Worm (Caenorhabditis elegans): Measurements from ENCODE around the gene R09A1.3.

The R09A1.3 gene

DNA sequence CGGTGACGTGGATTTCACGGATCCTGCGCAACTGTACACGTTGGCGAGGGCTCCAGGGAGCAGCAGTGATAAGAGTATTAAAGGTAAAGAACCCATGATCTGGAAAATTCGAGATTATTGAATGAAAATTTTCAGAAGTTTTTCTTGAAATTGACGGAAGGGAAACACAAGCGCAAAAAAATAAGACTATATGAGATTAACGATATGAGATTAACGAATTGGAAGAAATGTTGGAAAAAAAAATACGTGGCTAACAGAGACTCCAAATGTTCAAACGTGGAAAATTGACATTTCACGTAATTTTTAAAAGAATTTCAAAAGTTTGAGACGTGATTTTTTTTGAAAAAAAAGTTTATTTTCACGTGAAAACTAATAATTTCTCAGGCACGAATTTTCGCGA lies 21.6 kb upstream of the R09A1.3 start, which contains the start of gene nra-4:
nra-4 (minus strand) TSS at position 101 of the 400 bp plus-strand sequence.
- no peak for TF ChIP-seq tab-1 (GFP tag; IDR thresholded peaks at IDR 0.05)
- TF ChIP-seq med-1 (GFP tag; optimal IDR thresholded peaks at IDR 0.05; ENCODE audit: insufficient read depth), result no peak
- no peak for TF ChIP-seq T22C8.4 (GFP tag; IDR thresholded peaks at IDR 0.05)
- no peak for TF ChIP-seq ztf-23 (GFP tag; IDR thresholded peaks at IDR 0.05)
- TF ChIP-seq klf-2 (GFP tag; conservative IDR thresholded peaks at IDR 0.05), result no peak
- no peak for TF ChIP-seq cog-1 (tag; optimal IDR thresholded peaks at IDR 0.05)
- TF ChIP-seq ref-1 (GFP tag; conservative IDR thresholded peaks at IDR 0.05), result no peak
- no peak for TF ChIP-seq ztf-29 (GFP tag; IDR thresholded peaks at IDR 0.05)
- no peak for TF ChIP-seq flt-1 (GFP tag; IDR thresholded peaks at IDR 0.05)

DNA sequence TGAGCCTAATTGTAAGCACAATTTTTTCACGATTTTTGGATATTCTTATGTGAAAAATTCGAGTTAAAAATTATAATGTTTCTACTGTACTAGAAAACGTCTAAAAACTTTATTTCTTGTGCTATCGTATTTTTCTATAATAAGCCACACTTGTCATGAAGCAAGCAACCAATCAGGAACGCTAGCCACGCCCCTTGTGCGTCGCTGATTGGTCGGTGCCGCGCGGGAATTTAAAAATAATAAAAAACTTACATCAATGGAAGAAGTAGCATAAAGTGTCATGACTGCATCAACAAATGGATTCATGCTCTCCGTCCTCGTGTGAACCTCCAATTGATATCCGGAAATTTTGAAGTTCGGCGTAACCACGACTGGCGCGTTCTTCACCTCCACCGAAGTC lies 20.4 kb upstream of the R09A1.3 start:
- TF ChIP-seq T22C8.4 (GFP tag; IDR thresholded peaks at IDR 0.05) (no peak), flt-1 (GFP tag; IDR thresholded peaks at IDR 0.05) (no peak), med-1 (GFP tag; optimal IDR thresholded peaks at IDR 0.05; ENCODE audit: insufficient read depth) (no peak), klf-2 (GFP tag; conservative IDR thresholded peaks at IDR 0.05) (no peak), ref-1 (GFP tag; conservative IDR thresholded peaks at IDR 0.05) (no peak), ztf-29 (GFP tag; IDR thresholded peaks at IDR 0.05) (no peak), tab-1 (GFP tag; IDR thresholded peaks at IDR 0.05) (no peak), ztf-23 (GFP tag; IDR thresholded peaks at IDR 0.05) (no peak), cog-1 (tag; optimal IDR thresholded peaks at IDR 0.05) (no peak)

DNA sequence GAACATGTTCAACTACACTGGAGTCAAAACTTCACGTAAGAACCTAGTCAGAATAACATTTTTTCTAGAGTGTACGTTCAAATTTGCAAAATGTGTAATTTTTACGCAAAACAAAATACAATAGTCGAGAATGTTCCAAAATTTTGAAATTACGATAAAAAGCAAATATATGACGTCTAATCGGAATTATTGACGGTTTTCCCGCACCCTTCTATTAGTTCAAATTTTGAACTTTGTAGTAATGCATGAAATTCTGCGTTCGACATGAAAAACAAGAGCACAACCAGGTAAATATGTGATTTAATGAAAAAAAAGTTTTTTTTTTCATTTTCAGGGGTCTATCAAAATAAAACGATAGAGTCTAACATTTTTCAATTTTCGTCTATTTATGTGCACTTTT lies 11.2 kb upstream of the R09A1.3 start:
- no peak for TF ChIP-seq T22C8.4 (GFP tag; IDR thresholded peaks at IDR 0.05)
- no peak for TF ChIP-seq ztf-29 (GFP tag; IDR thresholded peaks at IDR 0.05)
- TF ChIP-seq ztf-23 (GFP tag; IDR thresholded peaks at IDR 0.05), result no peak
- TF ChIP-seq ref-1 (GFP tag; conservative IDR thresholded peaks at IDR 0.05), result no peak
- no peak for TF ChIP-seq klf-2 (GFP tag; conservative IDR thresholded peaks at IDR 0.05)
- no peak for TF ChIP-seq flt-1 (GFP tag; IDR thresholded peaks at IDR 0.05)
- no peak for TF ChIP-seq cog-1 (tag; optimal IDR thresholded peaks at IDR 0.05)
- no peak for TF ChIP-seq tab-1 (GFP tag; IDR thresholded peaks at IDR 0.05)
- TF ChIP-seq med-1 (GFP tag; optimal IDR thresholded peaks at IDR 0.05; ENCODE audit: insufficient read depth), result no peak

DNA sequence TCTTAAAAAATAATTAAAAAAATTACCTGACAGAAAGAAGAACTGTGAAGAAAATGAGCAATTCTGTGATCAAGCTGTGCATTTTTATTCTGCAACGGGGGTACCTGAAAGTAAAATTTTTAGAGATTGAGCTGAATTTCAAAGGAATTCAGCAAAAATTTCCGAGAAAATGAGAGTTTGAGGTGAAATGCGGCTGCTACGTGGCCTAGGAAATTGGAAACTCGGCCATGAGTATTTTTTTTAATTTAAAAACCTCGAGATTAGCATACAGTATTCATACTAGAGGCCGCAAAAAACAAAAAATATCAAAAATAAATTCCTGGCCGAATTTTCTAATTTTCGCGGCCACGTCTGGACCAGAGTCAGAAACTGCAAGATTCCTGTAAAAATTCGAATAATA lies 6.4 kb upstream of the R09A1.3 start, which contains the start of gene flp-34:
flp-34 (minus strand) TSS at position 101 of the 400 bp plus-strand sequence.
- TF ChIP-seq flt-1 (GFP tag; IDR thresholded peaks at IDR 0.05) (no peak), med-1 (GFP tag; optimal IDR thresholded peaks at IDR 0.05; ENCODE audit: insufficient read depth) (no peak), ref-1 (GFP tag; conservative IDR thresholded peaks at IDR 0.05) (no peak), ztf-23 (GFP tag; IDR thresholded peaks at IDR 0.05) (no peak), klf-2 (GFP tag; conservative IDR thresholded peaks at IDR 0.05) (no peak), cog-1 (tag; optimal IDR thresholded peaks at IDR 0.05) (no peak), ztf-29 (GFP tag; IDR thresholded peaks at IDR 0.05) (no peak), tab-1 (GFP tag; IDR thresholded peaks at IDR 0.05) (no peak)

DNA sequence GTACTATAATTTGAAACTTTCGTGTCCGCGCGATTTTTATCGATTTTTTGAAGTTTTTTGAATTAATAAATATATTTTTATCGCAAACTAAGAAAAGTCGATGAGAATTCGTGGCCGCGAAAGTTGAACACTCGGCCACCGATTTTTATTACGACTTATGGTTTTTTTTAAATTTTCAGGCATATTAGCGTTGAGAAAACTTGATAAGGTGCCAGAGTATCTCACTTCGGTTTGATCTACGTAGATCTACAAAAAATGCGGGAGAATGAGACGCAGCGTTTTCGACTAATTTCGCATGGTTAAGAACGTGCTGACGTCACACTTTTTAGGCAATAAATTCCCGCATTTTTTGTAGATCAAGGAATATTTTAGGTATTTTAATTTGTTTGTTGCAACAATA lies 3.5 kb downstream of the R09A1.3 start, which contains the start of gene pei-2:
pei-2 (minus strand) TSS at position 101 of the 400 bp plus-strand sequence.
- TF ChIP-seq ztf-23 (GFP tag; IDR thresholded peaks at IDR 0.05), result no peak
- no peak for TF ChIP-seq ref-1 (GFP tag; conservative IDR thresholded peaks at IDR 0.05)
- TF ChIP-seq T22C8.4 (GFP tag; IDR thresholded peaks at IDR 0.05), result no peak
- TF ChIP-seq med-1 (GFP tag; optimal IDR thresholded peaks at IDR 0.05; ENCODE audit: insufficient read depth), result no peak
- TF ChIP-seq klf-2 (GFP tag; conservative IDR thresholded peaks at IDR 0.05), result no peak
- no peak for TF ChIP-seq tab-1 (GFP tag; IDR thresholded peaks at IDR 0.05)
- no peak for TF ChIP-seq ztf-29 (GFP tag; IDR thresholded peaks at IDR 0.05)
- no peak for TF ChIP-seq cog-1 (tag; optimal IDR thresholded peaks at IDR 0.05)
- TF ChIP-seq flt-1 (GFP tag; IDR thresholded peaks at IDR 0.05), result no peak

DNA sequence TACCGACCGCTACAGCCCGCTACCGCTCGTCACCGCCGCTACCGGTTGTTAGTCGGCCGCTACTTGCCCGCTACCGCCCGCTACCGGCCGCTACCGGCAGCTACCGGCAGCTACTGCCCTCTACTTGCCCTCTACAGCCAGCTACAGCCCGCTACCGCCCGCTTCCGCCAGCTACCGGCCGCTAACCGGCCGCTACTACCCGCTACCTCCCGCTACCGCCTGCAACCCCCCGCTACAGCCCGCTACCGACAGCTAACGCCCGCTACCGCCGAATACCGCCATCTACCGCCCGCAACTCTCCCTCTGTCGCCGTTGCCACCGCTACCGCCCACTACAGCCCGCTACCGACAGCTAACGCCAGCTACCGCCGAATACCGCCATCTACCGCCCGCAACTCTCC lies 5.4 kb downstream of the R09A1.3 start:
- TF ChIP-seq ztf-29 (GFP tag; IDR thresholded peaks at IDR 0.05) (no peak), tab-1 (GFP tag; IDR thresholded peaks at IDR 0.05) (no peak), flt-1 (GFP tag; IDR thresholded peaks at IDR 0.05) (no peak), med-1 (GFP tag; optimal IDR thresholded peaks at IDR 0.05; ENCODE audit: insufficient read depth) (no peak), T22C8.4 (GFP tag; IDR thresholded peaks at IDR 0.05) (no peak)

DNA sequence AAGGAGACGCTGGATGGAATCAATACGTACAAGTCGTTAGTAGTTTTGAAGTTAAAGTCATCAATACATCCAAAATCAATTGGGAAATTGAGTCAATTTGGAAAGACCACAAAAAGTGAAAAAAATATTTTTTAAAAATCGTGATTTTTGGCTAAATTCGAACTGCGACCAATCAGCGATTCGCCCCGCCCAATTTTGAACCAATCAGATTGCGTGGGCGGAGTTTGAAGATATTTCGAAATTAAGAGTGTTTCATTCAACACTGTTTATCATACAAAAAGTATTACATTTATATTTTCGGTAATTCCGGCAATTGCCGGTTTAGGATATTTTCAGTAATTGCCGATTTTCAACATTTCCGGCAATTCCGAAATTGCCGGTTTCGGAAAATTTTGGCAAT lies 9.7 kb downstream of the R09A1.3 start:
- TF ChIP-seq tab-1 (GFP tag; IDR thresholded peaks at IDR 0.05), result no peak
- TF ChIP-seq ztf-29 (GFP tag; IDR thresholded peaks at IDR 0.05), result no peak
- no peak for TF ChIP-seq cog-1 (tag; optimal IDR thresholded peaks at IDR 0.05)
- no peak for TF ChIP-seq ref-1 (GFP tag; conservative IDR thresholded peaks at IDR 0.05)
- no peak for TF ChIP-seq T22C8.4 (GFP tag; IDR thresholded peaks at IDR 0.05)
- TF ChIP-seq med-1 (GFP tag; optimal IDR thresholded peaks at IDR 0.05; ENCODE audit: insufficient read depth), result no peak
- no peak for TF ChIP-seq flt-1 (GFP tag; IDR thresholded peaks at IDR 0.05)
- TF ChIP-seq klf-2 (GFP tag; conservative IDR thresholded peaks at IDR 0.05), result no peak
- TF ChIP-seq ztf-23 (GFP tag; IDR thresholded peaks at IDR 0.05), result no peak

DNA sequence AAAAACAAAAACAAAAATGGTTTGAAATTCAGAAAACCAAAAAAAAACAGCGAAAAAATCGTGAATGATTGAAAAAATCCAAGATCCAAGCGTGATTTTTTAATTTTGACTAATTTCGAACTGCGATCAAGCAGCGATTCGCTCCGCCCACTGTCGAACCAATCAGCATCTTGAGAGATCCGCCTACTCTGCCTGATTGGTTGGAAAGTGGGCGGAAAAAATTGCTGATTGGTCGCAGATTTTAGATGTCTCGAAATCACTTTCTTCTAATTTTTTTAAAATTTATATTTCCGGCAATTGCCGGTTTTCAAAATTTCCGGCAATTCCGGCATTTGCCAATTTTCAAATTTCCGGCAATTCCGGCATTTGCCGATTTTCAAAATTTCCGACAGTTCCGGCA lies 11.7 kb downstream of the R09A1.3 start:
- no peak for TF ChIP-seq ztf-29 (GFP tag; IDR thresholded peaks at IDR 0.05)
- TF ChIP-seq ref-1 (GFP tag; conservative IDR thresholded peaks at IDR 0.05), result no peak
- no peak for TF ChIP-seq ztf-23 (GFP tag; IDR thresholded peaks at IDR 0.05)
- TF ChIP-seq flt-1 (GFP tag; IDR thresholded peaks at IDR 0.05), result no peak
- no peak for TF ChIP-seq tab-1 (GFP tag; IDR thresholded peaks at IDR 0.05)
- TF ChIP-seq cog-1 (tag; optimal IDR thresholded peaks at IDR 0.05), result no peak
- no peak for TF ChIP-seq med-1 (GFP tag; optimal IDR thresholded peaks at IDR 0.05; ENCODE audit: insufficient read depth)
- TF ChIP-seq T22C8.4 (GFP tag; IDR thresholded peaks at IDR 0.05), result no peak
- no peak for TF ChIP-seq klf-2 (GFP tag; conservative IDR thresholded peaks at IDR 0.05)

DNA sequence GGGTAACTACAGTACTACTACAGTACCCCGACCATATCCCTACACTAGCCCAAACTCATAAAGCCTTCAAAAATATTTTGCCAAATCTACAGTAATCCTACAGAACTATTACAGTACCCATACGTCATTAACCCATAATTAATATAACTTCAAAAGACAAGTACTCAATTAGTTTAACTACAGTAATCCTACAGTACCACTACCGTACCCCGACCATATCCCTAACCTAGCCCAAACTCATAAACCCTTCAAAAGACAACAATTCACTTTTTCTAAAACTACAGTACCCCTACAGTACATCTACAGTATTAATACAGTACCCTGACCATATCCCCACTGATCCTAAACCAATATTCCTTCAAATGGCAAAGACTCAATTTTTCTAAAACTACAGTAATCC lies 13.2 kb downstream of the R09A1.3 start:
- TF ChIP-seq ztf-29 (GFP tag; IDR thresholded peaks at IDR 0.05) (no peak), ref-1 (GFP tag; conservative IDR thresholded peaks at IDR 0.05) (no peak), tab-1 (GFP tag; IDR thresholded peaks at IDR 0.05) (no peak), klf-2 (GFP tag; conservative IDR thresholded peaks at IDR 0.05) (no peak), cog-1 (tag; optimal IDR thresholded peaks at IDR 0.05) (no peak), ztf-23 (GFP tag; IDR thresholded peaks at IDR 0.05) (no peak)

DNA sequence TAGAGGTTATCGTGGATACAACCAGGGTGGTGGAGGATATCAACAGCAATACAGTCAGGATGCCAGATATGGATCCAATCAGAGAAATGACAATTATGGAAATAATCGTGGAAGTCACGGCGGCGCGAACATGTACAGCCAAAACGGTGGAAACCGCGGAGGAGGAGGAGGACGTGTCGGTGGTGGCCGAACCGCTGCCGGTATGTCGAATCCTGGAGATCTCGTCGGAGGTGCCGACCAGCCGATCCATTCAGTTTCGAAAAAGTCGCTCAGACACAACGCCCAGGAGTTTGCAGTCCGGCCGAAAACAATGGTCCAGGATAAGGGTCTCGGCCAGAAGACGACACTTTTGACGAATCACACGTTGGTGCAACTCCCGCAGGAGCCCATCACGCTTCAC lies 17.8 kb downstream of the R09A1.3 start:
- TF ChIP-seq klf-2 (GFP tag; conservative IDR thresholded peaks at IDR 0.05) (no peak), ztf-29 (GFP tag; IDR thresholded peaks at IDR 0.05) (no peak), ztf-23 (GFP tag; IDR thresholded peaks at IDR 0.05) (no peak), med-1 (GFP tag; optimal IDR thresholded peaks at IDR 0.05; ENCODE audit: insufficient read depth) (no peak), tab-1 (GFP tag; IDR thresholded peaks at IDR 0.05) (no peak), cog-1 (tag; optimal IDR thresholded peaks at IDR 0.05) (no peak), flt-1 (GFP tag; IDR thresholded peaks at IDR 0.05) (no peak), T22C8.4 (GFP tag; IDR thresholded peaks at IDR 0.05) (no peak), ref-1 (GFP tag; conservative IDR thresholded peaks at IDR 0.05) (no peak)

Data from whole organism, midembryonic.